Worm (Caenorhabditis elegans): Measurements from ENCODE around the gene F32D8.5.

Gene F32D8.5

ce11 chrV:10866340-10866739 lies 28.3 kb upstream of the F32D8.5 start:
- peak; percentile 94; the same call in 1 of the 2 replicates for TF ChIP-seq ets-5 (GFP tag; IDR thresholded peaks at IDR 0.05)
- 0 out of 2 replicates have a peak, but pooled peaks have one; percentile 11 for TF ChIP-seq ceh-88 (GFP tag; IDR thresholded peaks at IDR 0.05)

- peak; percentile 59 for TF ChIP-seq fkh-10 (GFP tag; optimal IDR thresholded peaks at IDR 0.05)
- TF ChIP-seq tlp-1 (tag; optimal IDR thresholded peaks at IDR 0.05), result no peak
- peak; percentile 62 for TF ChIP-seq blmp-1 (tag; optimal IDR thresholded peaks at IDR 0.05)
- no peak for TF ChIP-seq nhr-11 (tag; optimal IDR thresholded peaks at IDR 0.05)
- TF ChIP-seq hlh-4 (tag; optimal IDR thresholded peaks at IDR 0.05), result no peak
- TF ChIP-seq alr-1 (tag; optimal IDR thresholded peaks at IDR 0.05; ENCODE audit: borderline replicate concordance), result no peak
- peak in 3 of 6 experiments; percentile 35 to 69 (median 40) for TF ChIP-seq elt-3 (tag; optimal IDR thresholded peaks at IDR 0.05)
- no peak for TF ChIP-seq lir-3 (tag; optimal IDR thresholded peaks at IDR 0.05; ENCODE audit: poor library complexity)
- no peak for TF ChIP-seq snpc-4 (tag; optimal IDR thresholded peaks at IDR 0.05)
- no peak for TF ChIP-seq nhr-12 (tag; optimal IDR thresholded peaks at IDR 0.05)
- TF ChIP-seq mef-2 (tag; optimal IDR thresholded peaks at IDR 0.05), result peak; percentile 27
- TF ChIP-seq ceh-63 (GFP tag; optimal IDR thresholded peaks at IDR 0.05), result no peak
- TF ChIP-seq ztf-11 (tag; optimal IDR thresholded peaks at IDR 0.05), result no peak
- no peak for TF ChIP-seq fkh-4 (tag; optimal IDR thresholded peaks at IDR 0.05; ENCODE audit: borderline replicate concordance)
- TF ChIP-seq ceh-88 (GFP tag; IDR thresholded peaks at IDR 0.05), result no peak
- TF ChIP-seq dpl-1 (GFP tag; optimal IDR thresholded peaks at IDR 0.05), result no peak
- no peak for TF ChIP-seq C04F5.9 (tag; optimal IDR thresholded peaks at IDR 0.05)
- TF ChIP-seq nhr-237 (tag; optimal IDR thresholded peaks at IDR 0.05), result no peak
- no peak for TF ChIP-seq unc-98 (GFP tag; IDR thresholded peaks at IDR 0.05)
- TF ChIP-seq nhr-20 (tag; optimal IDR thresholded peaks at IDR 0.05), result peak; percentile 75
- TF ChIP-seq tbx-2 (tag; optimal IDR thresholded peaks at IDR 0.05), result peak; percentile 64
- TF ChIP-seq ces-1 (GFP tag; optimal IDR thresholded peaks at IDR 0.05), result no peak
- TF ChIP-seq nhr-28 (tag; optimal IDR thresholded peaks at IDR 0.05), result no peak
- TF ChIP-seq aly-2 (tag; optimal IDR thresholded peaks at IDR 0.05), result no peak
- no peak for TF ChIP-seq pag-3 (tag; optimal IDR thresholded peaks at IDR 0.05; ENCODE audit: borderline replicate concordance, insufficient read depth)
- no peak for TF ChIP-seq elt-2 (tag; optimal IDR thresholded peaks at IDR 0.05)
- TF ChIP-seq ceh-8 (GFP tag; optimal IDR thresholded peaks at IDR 0.05), result no peak
- TF ChIP-seq zag-1 (tag; optimal IDR thresholded peaks at IDR 0.05), result no peak
- no peak for TF ChIP-seq nhr-76 (tag; optimal IDR thresholded peaks at IDR 0.05)
- TF ChIP-seq ama-1 (optimal IDR thresholded peaks at IDR 0.05), result no peak
- no peak for TF ChIP-seq zip-4 (GFP tag; optimal IDR thresholded peaks at IDR 0.05)
- TF ChIP-seq vab-15 (tag; optimal IDR thresholded peaks at IDR 0.05), result no peak
- no peak for TF ChIP-seq unc-30 (tag; optimal IDR thresholded peaks at IDR 0.05)
- no peak for TF ChIP-seq unc-130 (tag; optimal IDR thresholded peaks at IDR 0.05)
- TF ChIP-seq F16B12.6 (tag; optimal IDR thresholded peaks at IDR 0.05), result no peak
- TF ChIP-seq unc-86 (tag; optimal IDR thresholded peaks at IDR 0.05), result peak; percentile 31
- peak; percentile 14 for TF ChIP-seq mep-1 (tag; optimal IDR thresholded peaks at IDR 0.05)
- TF ChIP-seq nhr-84 (tag; optimal IDR thresholded peaks at IDR 0.05), result no peak
- no peak for TF ChIP-seq egl-27 (tag; optimal IDR thresholded peaks at IDR 0.05)
- TF ChIP-seq egl-13 (tag; optimal IDR thresholded peaks at IDR 0.05), result peak; percentile 77
- TF ChIP-seq nhr-85 (tag), result peak; percentile 88
- no peak for TF ChIP-seq ets-5 (GFP tag; IDR thresholded peaks at IDR 0.05)
- TF ChIP-seq nhr-71 (tag; optimal IDR thresholded peaks at IDR 0.05), result peak; percentile 81
- TF ChIP-seq fkh-8 (tag; optimal IDR thresholded peaks at IDR 0.05), result peak; percentile 80
- no peak for TF ChIP-seq C16A3.4 (tag; optimal IDR thresholded peaks at IDR 0.05)
- TF ChIP-seq snu-23 (GFP tag; optimal IDR thresholded peaks at IDR 0.05), result peak; percentile 74
- TF ChIP-seq lin-14 (GFP tag; optimal IDR thresholded peaks at IDR 0.05), result peak; percentile 91
- peak; percentile 47 for TF ChIP-seq swsn-7 (tag; optimal IDR thresholded peaks at IDR 0.05)
- peak in 1 of 2 experiments; percentile 18 for TF ChIP-seq efl-1 (optimal IDR thresholded peaks at IDR 0.05)
- no peak for TF ChIP-seq efl-1 (GFP tag; optimal IDR thresholded peaks at IDR 0.05 in 1 of 2)
- TF ChIP-seq jun-1 (tag; optimal IDR thresholded peaks at IDR 0.05), result no peak
- no peak for TF ChIP-seq C34B4.2 (tag; optimal IDR thresholded peaks at IDR 0.05)
Observed at ce11 chrV:10867586-10867985, 27.0 kb upstream of the F32D8.5 start.
